Fruit fly (Drosophila melanogaster) whole organism, embryonic: ENCODE data around the gene ebd1.

Experiments used
- Abd-B ChIP-seq: fragments of 200-800 bp; sonication (Bioruptor generic); optimal IDR thresholded peaks from 2 replicates; lab custom pipeline; 2018; ENCODE audit warnings: missing biosample characterization, mild to moderate bottlenecking, missing genetic modification characterization, moderate library complexity
- Atf3 ChIP-seq: fragments of 200-800 bp; sonication (Bioruptor generic); optimal IDR thresholded peaks from 3 replicates; lab custom pipeline; 2016; ENCODE audit warnings: missing biosample characterization, missing genetic modification characterization
- Blimp-1 ChIP-seq: fragments of 200-800 bp; sonication (Bioruptor generic); optimal IDR thresholded peaks from 3 replicates; lab custom pipeline; 2018; ENCODE audit warnings: missing biosample characterization, missing genetic modification characterization, mild to moderate bottlenecking, moderate library complexity, missing genetic modification reagents
- CG10267 ChIP-seq: fragments of 200-800 bp; sonication (Bioruptor generic); optimal IDR thresholded peaks from 2 replicates; lab custom pipeline; 2018; ENCODE audit warnings: missing biosample characterization, mild to moderate bottlenecking, missing genetic modification characterization, moderate library complexity
- CG10321 ChIP-seq: fragments of 200-800 bp; sonication (Bioruptor generic); IDR thresholded peaks from 2 replicates; pipeline ENCODE4 v1.3.6; 2022; ENCODE audit warnings: missing biosample characterization, missing genetic modification characterization
- CG10366 ChIP-seq: fragments of 200-800 bp; sonication (Bioruptor generic); IDR thresholded peaks from 2 replicates; pipeline ENCODE4 v1.3.6; 2022; ENCODE audit warnings: missing biosample characterization, missing genetic modification characterization
- CG12155 ChIP-seq: fragments of 200-800 bp; sonication (Bioruptor generic); optimal IDR thresholded peaks from 3 replicates; lab custom pipeline; 2016; ENCODE audit warnings: missing biosample characterization, missing genetic modification characterization
- CG1233 ChIP-seq: fragments of 200-800 bp; sonication (Bioruptor generic); optimal IDR thresholded peaks from 4 replicates; lab custom pipeline; 2018; ENCODE audit warnings: missing biosample characterization, mild to moderate bottlenecking, missing genetic modification characterization
- CG14050 ChIP-seq: fragments of 200-800 bp; sonication (Bioruptor generic); IDR thresholded peaks from 3 replicates; pipeline ENCODE4 v1.3.6; 2022; ENCODE audit warnings: missing biosample characterization, missing genetic modification characterization
- CG15011 ChIP-seq: fragments of 200-800 bp; sonication (Bioruptor generic); optimal IDR thresholded peaks from 3 replicates; lab custom pipeline; 2018; ENCODE audit warnings: missing biosample characterization, mild to moderate bottlenecking, missing genetic modification characterization
- CG1529 ChIP-seq: fragments of 200-800 bp; sonication (Bioruptor generic); optimal IDR thresholded peaks from 3 replicates; lab custom pipeline; 2018; ENCODE audit warnings: missing biosample characterization, missing genetic modification characterization
- CG15601 ChIP-seq: fragments of 200-800 bp; sonication (Bioruptor generic); optimal IDR thresholded peaks from 3 replicates; lab custom pipeline; 2019; ENCODE audit warnings: missing biosample characterization, mild to moderate bottlenecking, missing genetic modification characterization, moderate library complexity
- CG1602 ChIP-seq: fragments of 200-800 bp; sonication (Bioruptor generic); optimal IDR thresholded peaks from 3 replicates; lab custom pipeline; 2016; ENCODE audit warnings: missing biosample characterization, missing genetic modification characterization
- CG16779 ChIP-seq: fragments of 200-800 bp; sonication (Bioruptor generic); IDR thresholded peaks from 2 replicates; pipeline ENCODE4 v1.3.6; 2022; ENCODE audit warnings: missing biosample characterization, missing genetic modification characterization
- CG34376 ChIP-seq: fragments of 200-800 bp; sonication (Bioruptor generic); optimal IDR thresholded peaks from 2 replicates; lab custom pipeline; 2018; ENCODE audit warnings: missing biosample characterization, mild to moderate bottlenecking, missing genetic modification characterization
- CG3847 ChIP-seq: fragments of 200-800 bp; sonication (Bioruptor generic); IDR thresholded peaks from 2 replicates; pipeline ENCODE4 v1.3.6; 2022; ENCODE audit warnings: missing biosample characterization, missing genetic modification characterization
- CG42726 ChIP-seq: fragments of 200-800 bp; sonication (Bioruptor generic); IDR thresholded peaks from 2 replicates; pipeline ENCODE4 v1.3.6; 2022; ENCODE audit warnings: missing biosample characterization, missing genetic modification characterization; ENCODE audit not compliant: partially characterized antibody
- CG4820 ChIP-seq: fragments of 200-800 bp; sonication (Bioruptor generic); optimal IDR thresholded peaks from 3 replicates; lab custom pipeline; 2016; ENCODE audit warnings: missing biosample characterization, missing genetic modification characterization
- CG6854 ChIP-seq: fragments of 200-800 bp; sonication (Bioruptor generic); optimal IDR thresholded peaks from 3 replicates; lab custom pipeline; 2017; ENCODE audit warnings: missing biosample characterization, mild to moderate bottlenecking, missing genetic modification characterization
- CG7839 ChIP-seq: fragments of 200-800 bp; sonication (Bioruptor generic); optimal IDR thresholded peaks from 3 replicates; lab custom pipeline; 2018; ENCODE audit warnings: missing biosample characterization, mild to moderate bottlenecking, missing genetic modification characterization, moderate library complexity
- CG8388 ChIP-seq: fragments of 200-800 bp; sonication (Bioruptor generic); optimal IDR thresholded peaks from 2 replicates; lab custom pipeline; 2019; ENCODE audit warnings: missing biosample characterization, mild to moderate bottlenecking, missing genetic modification characterization, moderate library complexity
- Chrac-16 ChIP-seq: fragments of 200-800 bp; sonication (Bioruptor generic); optimal IDR thresholded peaks from 3 replicates; lab custom pipeline; 2016; ENCODE audit warnings: missing biosample characterization, missing genetic modification characterization
- Dbx ChIP-seq: fragments of 200-800 bp; sonication (Bioruptor generic); IDR thresholded peaks from 3 replicates; pipeline ENCODE4 v1.3.6; 2022; ENCODE audit warnings: missing biosample characterization, missing genetic modification characterization
- Dref ChIP-seq: fragments of 200-800 bp; sonication (Bioruptor generic); IDR thresholded peaks from 2 replicates; pipeline ENCODE4 v1.3.6; 2022; ENCODE audit warnings: missing biosample characterization, missing genetic modification characterization
- Gsc ChIP-seq: fragments of 200-800 bp; sonication (Bioruptor generic); IDR thresholded peaks from 2 replicates; pipeline ENCODE4 v1.3.6; 2022; ENCODE audit warnings: missing biosample characterization, missing genetic modification characterization
- HLH4C ChIP-seq: fragments of 200-800 bp; sonication (Bioruptor generic); IDR thresholded peaks from 3 replicates; pipeline ENCODE4 v1.3.6; 2022; ENCODE audit warnings: missing biosample characterization, missing genetic modification characterization; ENCODE audit not compliant: partially characterized antibody
- Hr51 ChIP-seq, 2 experiments: fragments of 200-800 bp; sonication (Bioruptor generic); optimal IDR thresholded peaks; 2 replicates in 1 of 2; 3 replicates in 1 of 2; lab custom pipeline; 2016 to 2018; ENCODE audit warnings: missing biosample characterization in 2 of 2, missing genetic modification characterization in 2 of 2, mild to moderate bottlenecking in 1 of 2, moderate library complexity in 1 of 2
- Neu2 ChIP-seq: fragments of 200-800 bp; sonication (Bioruptor generic); optimal IDR thresholded peaks from 3 replicates; lab custom pipeline; 2016; ENCODE audit warnings: missing biosample characterization, missing genetic modification characterization, borderline replicate concordance
- Pdp1 ChIP-seq, 2 experiments: fragments of 200-800 bp; sonication (Bioruptor generic); optimal IDR thresholded peaks; 3 replicates each; lab custom pipeline; 2016; ENCODE audit warnings: missing biosample characterization in 2 of 2, missing genetic modification characterization in 2 of 2, mild to moderate bottlenecking in 1 of 2, moderate library complexity in 1 of 2
- Ravus ChIP-seq: fragments of 200-800 bp; sonication (Bioruptor generic); IDR thresholded peaks from 2 replicates; pipeline ENCODE4 v1.3.6; 2022; ENCODE audit warnings: missing biosample characterization, missing genetic modification characterization
- Sox102F ChIP-seq: fragments of 200-800 bp; sonication (Bioruptor generic); optimal IDR thresholded peaks from 2 replicates; lab custom pipeline; 2018; ENCODE audit warnings: missing biosample characterization, mild to moderate bottlenecking, missing genetic modification characterization, moderate library complexity
- Taf1 ChIP-seq: fragments of 200-800 bp; sonication (Bioruptor generic); IDR thresholded peaks from 2 replicates; pipeline ENCODE4 v1.3.6; 2022; ENCODE audit warnings: missing biosample characterization, missing genetic modification characterization
- al ChIP-seq: fragments of 200-800 bp; sonication (Bioruptor generic); IDR thresholded peaks from 2 replicates; pipeline ENCODE4 v1.3.6; 2022; ENCODE audit warnings: missing biosample characterization, missing genetic modification characterization
- ci ChIP-seq: fragments of 200-800 bp; sonication (Bioruptor generic); IDR thresholded peaks from 3 replicates; pipeline ENCODE4 v1.3.6; 2022; ENCODE audit warnings: missing biosample characterization, missing genetic modification characterization
- cwo ChIP-seq: fragments of 200-800 bp; sonication (Bioruptor generic); optimal IDR thresholded peaks from 3 replicates; lab custom pipeline; 2017; ENCODE audit warnings: missing biosample characterization, missing genetic modification characterization, mild to moderate bottlenecking, moderate library complexity, missing genetic modification reagents
- en ChIP-seq: fragments of 200-800 bp; sonication (Bioruptor generic); optimal IDR thresholded peaks from 2 replicates; lab custom pipeline; 2016; ENCODE audit warnings: missing biosample characterization, missing genetic modification characterization
- esg ChIP-seq: fragments of 200-800 bp; sonication (Bioruptor generic); conservative IDR thresholded peaks from 2 replicates; pipeline ENCODE4 v1.3.6; 2022; ENCODE audit warnings: missing biosample characterization, missing genetic modification characterization
- exex ChIP-seq: fragments of 200-800 bp; sonication (Bioruptor generic); optimal IDR thresholded peaks from 4 replicates; lab custom pipeline; 2018; ENCODE audit warnings: missing biosample characterization, mild to moderate bottlenecking, missing genetic modification characterization, moderate library complexity
- fd64A ChIP-seq: fragments of 200-800 bp; sonication (Bioruptor generic); optimal IDR thresholded peaks from 3 replicates; lab custom pipeline; 2018; ENCODE audit warnings: missing biosample characterization, mild to moderate bottlenecking, missing genetic modification characterization
- fd96Cb ChIP-seq: fragments of 200-800 bp; sonication (Bioruptor generic); optimal IDR thresholded peaks from 2 replicates; lab custom pipeline; 2018; ENCODE audit warnings: missing biosample characterization, mild to moderate bottlenecking, missing genetic modification characterization, moderate library complexity
- gsb-n ChIP-seq: fragments of 200-800 bp; sonication (Bioruptor generic); optimal IDR thresholded peaks from 3 replicates; lab custom pipeline; 2018; ENCODE audit warnings: missing biosample characterization, mild to moderate bottlenecking, missing genetic modification characterization
- h ChIP-seq: fragments of >200 bp; optimal IDR thresholded peaks from 2 replicates; lab custom pipeline; 2017
- lmd ChIP-seq: fragments of 200-800 bp; sonication (Bioruptor generic); IDR thresholded peaks from 2 replicates; pipeline ENCODE4 v1.3.6; 2022; ENCODE audit warnings: missing biosample characterization, missing genetic modification characterization
- nom ChIP-seq: fragments of 200-800 bp; sonication (Bioruptor generic); optimal IDR thresholded peaks from 2 replicates; lab custom pipeline; 2017; ENCODE audit warnings: missing biosample characterization, missing genetic modification characterization, mild to moderate bottlenecking, moderate library complexity, missing genetic modification reagents
- onecut ChIP-seq: fragments of 200-800 bp; sonication (Bioruptor generic); IDR thresholded peaks from 2 replicates; pipeline ENCODE4 v1.3.6; 2022; ENCODE audit warnings: missing biosample characterization, missing genetic modification characterization
- org-1 ChIP-seq: fragments of 200-800 bp; sonication (Bioruptor generic); optimal IDR thresholded peaks from 2 replicates; lab custom pipeline; 2017; ENCODE audit warnings: missing biosample characterization, missing genetic modification characterization
- pho ChIP-seq: fragments of 200-800 bp; sonication (Bioruptor generic); optimal IDR thresholded peaks from 2 replicates; lab custom pipeline; 2016; ENCODE audit warnings: missing biosample characterization, missing genetic modification characterization
- phol ChIP-seq: fragments of 200-800 bp; sonication (Bioruptor generic); optimal IDR thresholded peaks from 3 replicates; lab custom pipeline; 2018; ENCODE audit warnings: missing biosample characterization, mild to moderate bottlenecking, missing genetic modification characterization, moderate library complexity
- pnt ChIP-seq: fragments of 200-800 bp; sonication (Bioruptor generic); optimal IDR thresholded peaks from 3 replicates; lab custom pipeline; 2016; ENCODE audit warnings: missing biosample characterization, missing genetic modification characterization
- pzg ChIP-seq: fragments of 200-800 bp; sonication (Bioruptor generic); optimal IDR thresholded peaks from 3 replicates; lab custom pipeline; 2018; ENCODE audit warnings: missing biosample characterization, mild to moderate bottlenecking, missing genetic modification characterization, moderate library complexity
- repo ChIP-seq: fragments of 200-800 bp; sonication (Bioruptor generic); optimal IDR thresholded peaks from 2 replicates; lab custom pipeline; 2016; ENCODE audit warnings: missing biosample characterization, missing genetic modification characterization
- stc ChIP-seq: fragments of 200-800 bp; sonication (Bioruptor generic); IDR thresholded peaks from 2 replicates; pipeline ENCODE4 v1.3.6; 2022; ENCODE audit warnings: missing biosample characterization, missing genetic modification characterization

Gene ebd1

DNA sequence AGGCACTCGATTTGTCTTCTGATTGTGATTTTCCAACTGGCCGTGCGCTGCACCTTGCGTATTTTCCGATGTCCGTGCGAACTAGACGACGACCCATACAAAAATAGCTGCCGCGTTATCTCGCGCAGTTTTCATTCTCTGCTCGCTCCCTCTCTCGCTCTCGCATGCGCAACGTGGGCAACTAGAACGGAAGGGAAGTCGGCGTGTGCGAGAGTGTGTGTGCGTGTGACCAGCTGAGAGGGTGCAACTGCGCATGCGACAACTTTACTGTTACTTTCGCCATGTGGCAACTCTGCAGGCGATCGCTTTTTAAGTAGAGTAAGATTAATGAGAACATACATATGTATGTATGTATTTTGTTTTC, at the start of gene ebd1 (continued):
- TF ChIP-seq CG34376 (GFP tag; lab: Kevin White, UChicago), result peak; percentile 2
- peak in 1 of 2 experiments; percentile 60 for TF ChIP-seq Pdp1 (GFP tag; optimal IDR thresholded peaks at IDR 0.05; lab: Kevin White, UChicago)
- TF ChIP-seq esg (GFP tag; lab: Robert Waterston, UW), result no peak
- TF ChIP-seq Neu2 (GFP tag; lab: Kevin White, UChicago), result no peak
- TF ChIP-seq CG12155 (GFP tag; lab: Kevin White, UChicago), result no peak
- no peak for TF ChIP-seq en (GFP tag; lab: Kevin White, UChicago)
- TF ChIP-seq CG42726 (GFP tag; lab: Robert Waterston, UW), result 0 out of 2 replicates have a peak, but pooled peaks have one; percentile 25
- no peak for TF ChIP-seq CG3847
- no peak for TF ChIP-seq CG14050
- TF ChIP-seq ci (GFP tag; lab: Robert Waterston, UW), result no peak; the same call in 2 of the 3 replicates
- no peak for TF ChIP-seq CG10321 (GFP tag; lab: Robert Waterston, UW)
- no peak for TF ChIP-seq CG6854 (GFP tag; lab: Kevin White, UChicago)
- no peak for TF ChIP-seq HLH4C (GFP tag; lab: Robert Waterston, UW)
- TF ChIP-seq Dref (GFP tag; lab: Robert Waterston, UW), result no peak
- TF ChIP-seq nom (GFP tag; lab: Kevin White, UChicago), result peak; percentile 51
- no peak for TF ChIP-seq CG16779
- TF ChIP-seq CG10267 (tag; lab: Kevin White, UChicago), result peak; percentile 27
- no peak for TF ChIP-seq cwo (GFP tag; lab: Kevin White, UChicago)
- TF ChIP-seq CG1529 (GFP tag; lab: Kevin White, UChicago), result no peak
- no peak for TF ChIP-seq stc (GFP tag; lab: Robert Waterston, UW)
- no peak for TF ChIP-seq Taf1 (GFP tag; lab: Robert Waterston, UW)
- no peak for TF ChIP-seq CG10366 (GFP tag; lab: Robert Waterston, UW)
- TF ChIP-seq Abd-B, result no peak
- no peak for TF ChIP-seq Atf3 (GFP tag; lab: Kevin White, UChicago)
- TF ChIP-seq pzg (GFP tag; lab: Kevin White, UChicago), result peak; percentile 24
- no peak for TF ChIP-seq pho (GFP tag; lab: Kevin White, UChicago)
- TF ChIP-seq onecut (GFP tag; lab: Robert Waterston, UW), result no peak; the same call in 1 of the 2 replicates
- no peak for TF ChIP-seq Ravus (GFP tag; lab: Robert Waterston, UW)
- TF ChIP-seq Hr51 (GFP tag; optimal IDR thresholded peaks at IDR 0.05; lab: Kevin White, UChicago), result no peak
- TF ChIP-seq Dbx (GFP tag; lab: Robert Waterston, UW), result no peak
- TF ChIP-seq Gsc, result no peak
- no peak for TF ChIP-seq CG1602 (GFP tag; lab: Kevin White, UChicago)
- no peak for TF ChIP-seq org-1 (GFP tag; lab: Kevin White, UChicago)
- no peak for TF ChIP-seq h (lab: Kevin White, UChicago)
- TF ChIP-seq repo (GFP tag; lab: Kevin White, UChicago), result no peak
- TF ChIP-seq CG1233 (GFP tag; lab: Kevin White, UChicago), result no peak
- TF ChIP-seq CG7839 (tag; lab: Kevin White, UChicago), result no peak
- TF ChIP-seq Blimp-1, result peak; percentile 52
- TF ChIP-seq gsb-n (tag; lab: Kevin White, UChicago), result no peak
- TF ChIP-seq al (GFP tag; lab: Robert Waterston, UW), result no peak
- no peak for TF ChIP-seq lmd (GFP tag; lab: Robert Waterston, UW)
- no peak for TF ChIP-seq pnt (GFP tag; lab: Kevin White, UChicago)
- TF ChIP-seq CG4820 (GFP tag; lab: Kevin White, UChicago), result no peak
- TF ChIP-seq CG8388 (GFP tag; lab: Kevin White, UChicago), result no peak
- no peak for TF ChIP-seq CG15601
- TF ChIP-seq fd96Cb, result no peak
- TF ChIP-seq fd64A (GFP tag; lab: Kevin White, UChicago), result peak; percentile 19
- TF ChIP-seq Sox102F (GFP tag; lab: Kevin White, UChicago), result no peak
- no peak for TF ChIP-seq Chrac-16 (GFP tag; lab: Kevin White, UChicago)
- peak; percentile 23 for TF ChIP-seq exex
- no peak for TF ChIP-seq CG15011 (GFP tag; lab: Kevin White, UChicago)
- no peak for TF ChIP-seq phol (tag; lab: Kevin White, UChicago)
